Worm (Caenorhabditis elegans): ENCODE results near the gene K04C2.3.

K04C2.3 gene

DNA sequence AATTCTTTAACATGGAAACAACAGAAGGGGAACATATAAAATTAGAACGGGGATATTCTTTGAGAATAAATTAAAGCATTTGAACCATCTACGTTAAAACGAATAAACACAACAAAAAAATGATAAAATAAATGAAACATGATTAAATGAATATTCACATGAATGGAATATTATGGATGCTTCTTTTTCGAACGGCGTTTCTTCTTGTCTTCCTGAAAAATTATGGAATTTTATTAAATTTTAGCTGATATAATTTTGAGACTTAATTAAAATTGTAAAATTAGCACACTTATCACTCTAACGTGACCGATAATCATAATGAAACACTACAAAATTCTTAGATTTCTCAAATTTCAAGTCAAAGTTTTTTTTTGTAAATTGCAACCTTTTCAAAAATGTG is 27.7 kb downstream of the K04C2.3 start (continued):
- TF ChIP-seq lin-29 (GFP tag; IDR thresholded peaks at IDR 0.05), result no peak
- TF ChIP-seq Y75B8A.6 (GFP tag; IDR thresholded peaks at IDR 0.05), result no peak
- no peak for TF ChIP-seq ztf-11 (tag; optimal IDR thresholded peaks at IDR 0.05)
- TF ChIP-seq lin-13 (GFP tag; optimal IDR thresholded peaks at IDR 0.05), result no peak
- no peak for TF ChIP-seq ces-1 (GFP tag; optimal IDR thresholded peaks at IDR 0.05)
- TF ChIP-seq daf-8 (GFP tag; IDR thresholded peaks at IDR 0.05), result no peak

DNA sequence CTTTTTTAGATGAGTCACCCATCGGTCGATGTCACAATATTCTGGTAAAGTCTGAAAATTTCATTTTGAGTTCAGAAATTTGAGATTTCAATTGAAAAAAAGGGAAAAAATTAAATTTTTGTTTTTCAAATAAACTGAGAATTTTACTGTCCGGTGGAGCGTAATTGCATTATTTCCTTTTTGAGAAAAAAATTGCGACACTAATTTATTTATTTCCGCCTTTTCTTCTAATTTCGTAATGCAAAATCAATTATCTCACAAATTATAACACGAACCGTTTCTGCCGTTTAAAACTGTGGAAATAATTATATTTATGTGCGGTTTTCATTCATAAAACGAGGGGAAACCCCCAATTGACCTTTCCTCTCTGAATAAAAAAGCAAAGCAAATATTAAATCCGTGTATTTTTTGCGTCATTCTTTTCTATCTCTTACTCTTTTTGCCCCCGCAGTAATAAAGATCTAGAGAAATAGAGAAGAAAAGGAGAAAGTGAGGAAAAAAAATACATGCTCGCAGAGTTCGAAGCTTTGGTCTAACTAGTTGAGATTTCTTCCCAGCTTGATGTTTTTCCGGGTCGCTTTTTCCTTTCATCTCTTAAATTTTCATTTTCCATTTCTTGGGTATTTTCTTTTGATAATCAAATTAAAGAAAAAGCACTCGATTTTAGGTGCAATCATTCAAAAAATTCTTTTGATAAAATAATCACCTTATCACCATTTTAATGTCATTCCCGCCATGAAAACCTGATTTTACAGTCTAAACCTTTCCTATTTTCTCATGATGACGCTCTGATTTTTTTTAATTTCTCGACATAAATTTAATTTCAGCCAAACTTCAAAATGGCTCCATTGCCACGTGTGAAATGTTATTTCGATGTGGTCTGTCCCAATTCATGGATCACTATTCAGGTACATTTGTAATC is 30.4 kb downstream of the K04C2.3 start, which contains the start of the genes brc-2 and T07E3.3:
brc-2 (minus strand) TSS at position 51 of the 922 bp plus-strand sequence.
T07E3.3 (plus strand) TSS at position 822 of the 922 bp plus-strand sequence.
- no peak for TF ChIP-seq dve-1 (tag; optimal IDR thresholded peaks at IDR 0.05; ENCODE audit: insufficient read depth)
- no peak for TF ChIP-seq hmg-1.1 (GFP tag; IDR thresholded peaks at IDR 0.05)
- peak; percentile 61 for TF ChIP-seq lin-38 (GFP tag; IDR thresholded peaks at IDR 0.05)
- peak in 1 of 2 experiments; percentile 37 for TF ChIP-seq lsy-2 (tag; optimal IDR thresholded peaks at IDR 0.05)
- TF ChIP-seq F26F4.8 (GFP tag; conservative IDR thresholded peaks at IDR 0.05), result no peak
- no peak for TF ChIP-seq madf-9 (GFP tag; conservative IDR thresholded peaks at IDR 0.05)
- TF ChIP-seq nhr-111 (GFP tag; optimal IDR thresholded peaks at IDR 0.05), result no peak
- no peak for TF ChIP-seq lin-39 (tag; optimal IDR thresholded peaks at IDR 0.05)
- no peak for TF ChIP-seq lim-7 (GFP tag; IDR thresholded peaks at IDR 0.05)
- no peak for TF ChIP-seq php-3 (GFP tag; IDR thresholded peaks at IDR 0.05)
- TF ChIP-seq mes-2 (tag; optimal IDR thresholded peaks at IDR 0.05; ENCODE audit: poor library complexity, severe bottlenecking), result no peak
- peak; percentile 74 for TF ChIP-seq aha-1 (tag)
- TF ChIP-seq Y5F2A.4 (GFP tag; optimal IDR thresholded peaks at IDR 0.05), result no peak
- TF ChIP-seq pqm-1 (tag; optimal IDR thresholded peaks at IDR 0.05), result peak; percentile 17
- no peak for TF ChIP-seq gei-8 (GFP tag; optimal IDR thresholded peaks at IDR 0.05)
- no peak for TF ChIP-seq F44E2.7 (GFP tag; IDR thresholded peaks at IDR 0.05)
- peak; percentile 40; the same call in 1 of the 2 replicates for TF ChIP-seq dmd-6 (GFP tag; IDR thresholded peaks at IDR 0.05)

DNA sequence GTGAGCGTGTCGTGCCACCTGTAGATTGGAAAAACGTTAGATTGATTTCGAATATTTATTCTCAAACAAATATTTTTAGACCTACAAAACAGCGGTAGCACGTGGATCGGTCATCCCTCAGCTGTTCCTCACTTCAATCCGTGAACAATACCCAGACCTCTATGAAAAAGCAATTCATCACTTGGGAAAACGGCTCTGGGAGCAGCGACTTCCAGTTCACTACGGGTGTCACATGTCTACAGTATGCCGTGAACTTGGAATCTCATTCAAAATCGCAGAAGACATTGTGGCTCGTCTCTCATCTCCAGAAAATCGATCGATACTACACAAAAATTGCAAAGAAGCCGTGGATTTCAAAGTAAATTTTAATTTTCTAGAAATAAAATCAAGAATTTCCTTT is 31.6 kb downstream of the K04C2.3 start:
- TF ChIP-seq mxl-3 (GFP tag; optimal IDR thresholded peaks at IDR 0.05), result no peak
- TF ChIP-seq mdl-1 (tag; optimal IDR thresholded peaks at IDR 0.05), result no peak
- no peak for TF ChIP-seq madf-9 (GFP tag; conservative IDR thresholded peaks at IDR 0.05)
- peak; percentile 13; the same call in 1 of the 2 replicates for TF ChIP-seq dmd-6 (GFP tag; IDR thresholded peaks at IDR 0.05)
- no peak for TF ChIP-seq T26A8.4 (GFP tag; IDR thresholded peaks at IDR 0.05)
- no peak for TF ChIP-seq egl-43 (GFP tag; IDR thresholded peaks at IDR 0.05)
- no peak for TF ChIP-seq madf-5 (GFP tag; IDR thresholded peaks at IDR 0.05)

DNA sequence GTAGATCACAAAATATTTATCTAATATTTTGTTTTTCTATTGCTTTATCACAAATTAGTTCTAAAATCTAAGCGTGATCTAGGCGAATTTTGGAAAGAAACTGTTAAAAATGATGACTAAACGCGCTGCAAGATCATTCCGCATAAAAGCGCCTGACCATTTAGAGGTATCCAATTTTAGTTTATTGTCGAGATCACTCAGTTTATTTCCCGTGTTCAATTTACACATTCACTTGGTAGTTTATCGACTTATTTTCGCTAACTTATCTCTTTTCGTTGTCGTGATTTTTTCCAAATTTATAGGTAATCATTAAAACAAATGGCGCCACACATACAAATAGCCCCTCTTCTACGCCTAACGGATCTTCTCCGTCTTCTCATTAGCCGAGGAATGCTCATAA is 33.5 kb downstream of the K04C2.3 start, which contains the start of gene T07E3.2:
T07E3.2 (plus strand) TSS at position 301 of the 400 bp plus-strand sequence.
- TF ChIP-seq dmd-9 (GFP tag; IDR thresholded peaks at IDR 0.05), result no peak
- TF ChIP-seq lir-3 (tag; optimal IDR thresholded peaks at IDR 0.05), result no peak
- no peak for TF ChIP-seq lin-15B (tag; optimal IDR thresholded peaks at IDR 0.05)
- TF ChIP-seq ZK337.2 (GFP tag; IDR thresholded peaks at IDR 0.05), result no peak
- no peak for TF ChIP-seq zip-2 (tag; optimal IDR thresholded peaks at IDR 0.05)
- no peak for TF ChIP-seq mxl-2 (GFP tag; conservative IDR thresholded peaks at IDR 0.05)
- no peak for TF ChIP-seq mxl-3 (GFP tag; optimal IDR thresholded peaks at IDR 0.05)
- no peak for TF ChIP-seq Y5F2A.4 (GFP tag; optimal IDR thresholded peaks at IDR 0.05)
- no peak for TF ChIP-seq duxl-1 (tag; optimal IDR thresholded peaks at IDR 0.05; ENCODE audit: poor library complexity)
- TF ChIP-seq nhr-25 (tag; optimal IDR thresholded peaks at IDR 0.05; ENCODE audit: borderline replicate concordance, insufficient read depth), result no peak
- TF ChIP-seq nhr-111 (GFP tag; optimal IDR thresholded peaks at IDR 0.05), result no peak
